Fruit fly (Drosophila melanogaster) whole organism, embryonic: ENCODE measurements around the gene ddbt.

Source experiments
- Atf-2 ChIP-seq: fragments of 200-800 bp; sonication (Bioruptor generic); optimal IDR thresholded peaks from 2 replicates; lab custom pipeline; 2016; ENCODE audit warnings: missing biosample characterization, missing genetic modification characterization
- Dll ChIP-seq: fragments of 200-800 bp; sonication (Bioruptor generic); IDR thresholded peaks from 4 replicates; pipeline ENCODE4 v1.3.6; 2022; ENCODE audit warnings: missing biosample characterization, missing genetic modification characterization; ENCODE audit not compliant: partially characterized antibody
- Dref ChIP-seq: fragments of 200-800 bp; sonication (Bioruptor generic); IDR thresholded peaks from 2 replicates; pipeline ENCODE4 v1.3.6; 2022; ENCODE audit warnings: missing biosample characterization, missing genetic modification characterization
- MBD-R2 ChIP-seq: fragments of 200-800 bp; sonication (Bioruptor generic); IDR thresholded peaks from 2 replicates; pipeline ENCODE4 v1.3.6; 2022; ENCODE audit warnings: missing biosample characterization, missing genetic modification characterization
- Xbp1 ChIP-seq: fragments of 200-800 bp; sonication (Bioruptor generic); optimal IDR thresholded peaks from 3 replicates; lab custom pipeline; 2016; ENCODE audit warnings: missing biosample characterization, mild to moderate bottlenecking, missing genetic modification characterization
- slbo ChIP-seq: fragments of 200-800 bp; sonication (Bioruptor generic); IDR thresholded peaks from 2 replicates; pipeline ENCODE4 v1.3.6; 2022; ENCODE audit warnings: missing biosample characterization, missing genetic modification characterization

DNA sequence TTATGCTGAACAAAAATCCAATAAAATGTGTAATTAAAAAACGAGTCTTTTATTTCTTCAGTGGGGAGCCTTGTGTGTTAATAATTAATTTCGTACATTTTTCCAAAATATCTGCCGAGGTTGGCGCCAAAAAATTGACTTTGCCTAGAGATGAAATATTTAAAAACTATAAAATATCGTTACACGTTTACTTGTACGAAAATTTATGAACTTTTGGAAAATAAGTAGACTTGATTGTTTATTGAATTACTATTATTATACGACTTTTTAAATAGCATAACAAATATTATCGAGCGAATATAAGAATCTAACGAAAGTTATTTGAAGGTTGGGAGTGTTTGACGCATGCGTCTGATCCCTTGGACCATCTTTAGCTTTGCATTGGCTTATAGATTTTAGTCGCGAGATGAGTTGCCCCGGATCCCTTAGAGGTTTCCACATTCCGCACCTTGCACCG is 39.2 kb downstream of the ddbt start, which contains the start of gene CG1231:
- TF ChIP-seq Atf-2 (no peak), Xbp1 (GFP tag; lab: Kevin White, UChicago) (no peak), slbo (GFP tag; lab: Robert Waterston, UW) (no peak), Dll (peak; percentile 58; the same call in 2 of the 4 replicates), Dref (GFP tag; lab: Robert Waterston, UW) (no peak), MBD-R2 (GFP tag; lab: Robert Waterston, UW) (no peak)
